Worm (Caenorhabditis elegans) whole organism, L3 larva: ENCODE results near the gene srw-76.

Experiments
- R02D3.7 ChIP-seq: fragments of 150-350 bp; optimal IDR thresholded peaks from 2 replicates; lab custom pipeline; 2014; ENCODE audit warnings: missing biosample characterization, missing genetic modification characterization
- aly-2 ChIP-seq: fragments of 150-350 bp; optimal IDR thresholded peaks from 2 replicates; lab custom pipeline; 2014; ENCODE audit warnings: missing biosample characterization, missing genetic modification characterization
- ama-1 ChIP-seq: fragments of 150-350 bp; optimal IDR thresholded peaks from 2 replicates; lab custom pipeline; 2018
- ceh-16 ChIP-seq: sonication (generic microtip); optimal IDR thresholded peaks from 2 replicates; lab custom pipeline; 2017; ENCODE audit warnings: missing biosample characterization, missing genetic modification characterization
- ceh-28 ChIP-seq: fragments of 150-350 bp; optimal IDR thresholded peaks from 2 replicates; lab custom pipeline; 2014; ENCODE audit warnings: missing biosample characterization, missing genetic modification reagents, missing genetic modification characterization
- ceh-82 ChIP-seq: fragments of 150-350 bp; optimal IDR thresholded peaks from 2 replicates; lab custom pipeline; 2014; ENCODE audit warnings: missing biosample characterization, missing genetic modification characterization
- ceh-9 ChIP-seq: sonication (generic microtip); optimal IDR thresholded peaks from 2 replicates; lab custom pipeline; 2018; ENCODE audit warnings: missing biosample characterization, missing genetic modification characterization
- daf-12 ChIP-seq: fragments of 150-350 bp; optimal IDR thresholded peaks from 2 replicates; lab custom pipeline; 2014; ENCODE audit warnings: missing biosample characterization, missing genetic modification reagents, missing genetic modification characterization
- egl-5 ChIP-seq: fragments of 150-350 bp; optimal IDR thresholded peaks from 2 replicates; lab custom pipeline; 2017; ENCODE audit warnings: missing biosample characterization, missing genetic modification reagents, missing genetic modification characterization, inconsistent platforms
- elt-1 ChIP-seq: fragments of 150-350 bp; optimal IDR thresholded peaks from 2 replicates; lab custom pipeline; 2014; ENCODE audit warnings: missing biosample characterization, missing genetic modification characterization
- elt-2 ChIP-seq: sonication (generic microtip); optimal IDR thresholded peaks from 2 replicates; lab custom pipeline; 2016; ENCODE audit warnings: missing genetic modification reagents, mild to moderate bottlenecking, missing genetic modification characterization, missing compliant biosample characterization
- elt-3 ChIP-seq, 3 experiments: fragments of 150-350 bp in 1 of 3; sonication (generic microtip) in 2 of 3; optimal IDR thresholded peaks; 2 replicates in 2 of 3; 4 replicates in 1 of 3; lab custom pipeline; 2014 to 2017; ENCODE audit warnings: missing biosample characterization in 3 of 3, missing genetic modification characterization in 3 of 3
- eor-1 ChIP-seq, 2 experiments: fragments of 150-350 bp; optimal IDR thresholded peaks; 2 replicates each; lab custom pipeline; 2014 to 2018; ENCODE audit warnings: missing biosample characterization in 2 of 2, missing genetic modification characterization in 2 of 2
- fkh-10 ChIP-seq: sonication (generic microtip); optimal IDR thresholded peaks from 2 replicates; lab custom pipeline; 2017; ENCODE audit warnings: missing biosample characterization, missing genetic modification reagents, missing genetic modification characterization
- fos-1 ChIP-seq: fragments of 150-350 bp; optimal IDR thresholded peaks from 2 replicates; lab custom pipeline; 2014; ENCODE audit warnings: missing biosample characterization, missing genetic modification characterization
- jun-1 ChIP-seq: fragments of 150-350 bp; optimal IDR thresholded peaks from 2 replicates; lab custom pipeline; 2014; ENCODE audit warnings: missing biosample characterization, missing genetic modification reagents, missing genetic modification characterization
- lin-15B ChIP-seq: fragments of 150-350 bp; optimal IDR thresholded peaks from 2 replicates; lab custom pipeline; 2014; ENCODE audit warnings: missing biosample characterization, missing genetic modification characterization
- lin-39 ChIP-seq: fragments of 150-350 bp; optimal IDR thresholded peaks from 2 replicates; lab custom pipeline; 2018; ENCODE audit warnings: missing biosample characterization, missing genetic modification reagents, missing genetic modification characterization
- lsy-12 ChIP-seq: sonication (generic microtip); optimal IDR thresholded peaks from 2 replicates; lab custom pipeline; 2016; ENCODE audit warnings: mild to moderate bottlenecking, missing genetic modification characterization, missing compliant biosample characterization
- mdl-1 ChIP-seq: fragments of 150-350 bp; optimal IDR thresholded peaks from 2 replicates; lab custom pipeline; 2014; ENCODE audit warnings: missing biosample characterization, missing genetic modification characterization
- nhr-11 ChIP-seq: fragments of 150-350 bp; optimal IDR thresholded peaks from 2 replicates; lab custom pipeline; 2014; ENCODE audit warnings: missing biosample characterization, missing genetic modification characterization
- nhr-12 ChIP-seq: fragments of 150-350 bp; optimal IDR thresholded peaks from 2 replicates; lab custom pipeline; 2014; ENCODE audit warnings: missing biosample characterization, missing genetic modification characterization
- nhr-23 ChIP-seq: fragments of 150-350 bp; optimal IDR thresholded peaks from 2 replicates; lab custom pipeline; 2014; ENCODE audit warnings: missing biosample characterization, missing genetic modification reagents, missing genetic modification characterization
- nhr-25 ChIP-seq: sonication (generic microtip); optimal IDR thresholded peaks from 2 replicates; lab custom pipeline; 2017; ENCODE audit warnings: missing biosample characterization, missing genetic modification characterization
- nhr-28 ChIP-seq: fragments of 150-350 bp; optimal IDR thresholded peaks from 2 replicates; lab custom pipeline; 2014; ENCODE audit warnings: missing biosample characterization, missing genetic modification characterization
- nhr-76 ChIP-seq: fragments of 150-350 bp; sonication (generic microtip); optimal IDR thresholded peaks from 5 replicates; lab custom pipeline; 2014; ENCODE audit warnings: missing biosample characterization, missing genetic modification characterization
- nhr-77 ChIP-seq: fragments of 150-350 bp; optimal IDR thresholded peaks from 2 replicates; lab custom pipeline; 2014; ENCODE audit warnings: missing biosample characterization, missing genetic modification characterization
- pha-4 ChIP-seq: fragments of 150-350 bp; optimal IDR thresholded peaks from 2 replicates; lab custom pipeline; 2014; ENCODE audit warnings: missing biosample characterization, missing genetic modification reagents, missing genetic modification characterization
- pqm-1 ChIP-seq: fragments of 150-350 bp; optimal IDR thresholded peaks from 2 replicates; lab custom pipeline; 2017; ENCODE audit warnings: missing biosample characterization, missing genetic modification characterization, inconsistent platforms
- snpc-4 ChIP-seq: fragments of 150-350 bp; optimal IDR thresholded peaks from 2 replicates; lab custom pipeline; 2014; ENCODE audit warnings: missing biosample characterization, missing genetic modification characterization
- tbx-2 ChIP-seq: sonication (generic microtip); optimal IDR thresholded peaks from 2 replicates; lab custom pipeline; 2016; ENCODE audit warnings: mild to moderate bottlenecking, missing genetic modification characterization, missing compliant biosample characterization
- unc-39 ChIP-seq: sonication (generic microtip); optimal IDR thresholded peaks from 4 replicates; lab custom pipeline; 2017; ENCODE audit warnings: missing biosample characterization, missing genetic modification characterization
- ztf-4 ChIP-seq: fragments of 150-350 bp; optimal IDR thresholded peaks from 2 replicates; lab custom pipeline; 2014; ENCODE audit warnings: missing biosample characterization, missing genetic modification characterization

Gene srw-76

ce11 chrV:16638204-16638603 is at the start of gene srw-76:
Gene srw-76 (minus strand): TSS chrV:16638304.
- TF ChIP-seq ceh-9 (tag; lab: Kevin White, UChicago): no peak

ce11 chrV:16687227-16687626 is 49.1 kb upstream of the srw-76 start, which contains the start of gene srz-102:
Gene srz-102 (plus strand): TSS chrV:16687527.
- TF ChIP-seq lin-15B (tag; lab: Kevin White, UChicago): no peak
- no peak for TF ChIP-seq tbx-2

- TF ChIP-seq R02D3.7 (tag; lab: Kevin White, UChicago): no peak
- TF ChIP-seq egl-5 (tag; lab: Kevin White, UChicago): no peak
- no peak for TF ChIP-seq nhr-77
- TF ChIP-seq ama-1 (lab: Kevin White, UChicago): no peak
- TF ChIP-seq nhr-11 (tag; lab: Kevin White, UChicago): no peak
- TF ChIP-seq elt-2 (tag; lab: Kevin White, UChicago): no peak
- no peak for TF ChIP-seq lin-15B (tag; lab: Kevin White, UChicago)
- no peak for TF ChIP-seq fkh-10 (GFP tag; lab: Kevin White, UChicago)
Measured at ce11 chrV:16685725-16686124, 47.6 kb upstream of the srw-76 start, which contains the start of gene srw-43. Gene srw-43 (plus strand): TSS chrV:16686025.

- no peak for TF ChIP-seq elt-3 (tag; optimal IDR thresholded peaks at IDR 0.05; lab: Kevin White, UChicago)
- TF ChIP-seq nhr-23: no peak
- no peak for TF ChIP-seq nhr-28
- no peak for TF ChIP-seq unc-39 (tag; lab: Kevin White, UChicago)
- no peak for TF ChIP-seq nhr-76
- TF ChIP-seq nhr-12: no peak
- no peak for TF ChIP-seq daf-12 (tag; lab: Kevin White, UChicago)
- no peak for TF ChIP-seq nhr-25 (tag; lab: Kevin White, UChicago)
- TF ChIP-seq jun-1 (tag; lab: Kevin White, UChicago): no peak
- TF ChIP-seq ceh-9 (tag; lab: Kevin White, UChicago): no peak
- TF ChIP-seq aly-2 (tag; lab: Kevin White, UChicago): no peak
- TF ChIP-seq mdl-1 (tag; lab: Kevin White, UChicago): no peak
- TF ChIP-seq ceh-28: no peak
- no peak for TF ChIP-seq tbx-2
- TF ChIP-seq snpc-4 (tag; lab: Kevin White, UChicago): no peak
- TF ChIP-seq R02D3.7 (tag; lab: Kevin White, UChicago): no peak
- TF ChIP-seq egl-5 (tag; lab: Kevin White, UChicago): no peak
- TF ChIP-seq elt-1 (tag; lab: Kevin White, UChicago): no peak
- no peak for TF ChIP-seq pqm-1 (tag; lab: Kevin White, UChicago)
- no peak for TF ChIP-seq lin-39 (tag; lab: Kevin White, UChicago)
Measured at ce11 chrV:16683359-16683758, 45.3 kb upstream of the srw-76 start.

ce11 chrV:16682886-16683285 is 44.8 kb upstream of the srw-76 start, which contains the start of gene srw-36:
Gene srw-36 (plus strand): TSS chrV:16683186.
- TF ChIP-seq eor-1 (tag; optimal IDR thresholded peaks at IDR 0.05; lab: Kevin White, UChicago) (no peak), ceh-16 (tag; lab: Kevin White, UChicago) (no peak), nhr-12 (no peak), unc-39 (tag; lab: Kevin White, UChicago) (no peak), lin-39 (tag; lab: Kevin White, UChicago) (no peak), ceh-82 (no peak), fkh-10 (GFP tag; lab: Kevin White, UChicago) (no peak), pha-4 (no peak), daf-12 (tag; lab: Kevin White, UChicago) (no peak), ceh-28 (no peak)
- TF ChIP-seq, all 47 proteins: peak for 0

- TF ChIP-seq egl-5 (tag; lab: Kevin White, UChicago): no peak
- no peak for TF ChIP-seq pha-4
- no peak for TF ChIP-seq pqm-1 (tag; lab: Kevin White, UChicago)
- TF ChIP-seq fos-1 (tag; lab: Kevin White, UChicago): no peak
- TF ChIP-seq R02D3.7 (tag; lab: Kevin White, UChicago): no peak
- TF ChIP-seq jun-1 (tag; lab: Kevin White, UChicago): no peak
- no peak for TF ChIP-seq ceh-82
- no peak for TF ChIP-seq eor-1 (tag; optimal IDR thresholded peaks at IDR 0.05; lab: Kevin White, UChicago)
- TF ChIP-seq lsy-12 (tag; lab: Kevin White, UChicago): no peak
- TF ChIP-seq ztf-4: no peak
- TF ChIP-seq nhr-11 (tag; lab: Kevin White, UChicago): no peak
- no peak for TF ChIP-seq elt-1 (tag; lab: Kevin White, UChicago)
- TF ChIP-seq aly-2 (tag; lab: Kevin White, UChicago): no peak
- TF ChIP-seq ceh-28: no peak
- TF ChIP-seq nhr-23: no peak
Measured at ce11 chrV:16679981-16680380, 41.9 kb upstream of the srw-76 start, which contains the start of gene srw-44. Gene srw-44 (plus strand): TSS chrV:16680281.
